Worm (Caenorhabditis elegans): ENCODE data around the gene ZK262.19.
"Not testable (repeated sequence)": the region's sequence is repeated elsewhere in the genome, so short reads cannot be mapped to it uniquely, and the experiment has no call there.

The ZK262.19 gene

DNA sequence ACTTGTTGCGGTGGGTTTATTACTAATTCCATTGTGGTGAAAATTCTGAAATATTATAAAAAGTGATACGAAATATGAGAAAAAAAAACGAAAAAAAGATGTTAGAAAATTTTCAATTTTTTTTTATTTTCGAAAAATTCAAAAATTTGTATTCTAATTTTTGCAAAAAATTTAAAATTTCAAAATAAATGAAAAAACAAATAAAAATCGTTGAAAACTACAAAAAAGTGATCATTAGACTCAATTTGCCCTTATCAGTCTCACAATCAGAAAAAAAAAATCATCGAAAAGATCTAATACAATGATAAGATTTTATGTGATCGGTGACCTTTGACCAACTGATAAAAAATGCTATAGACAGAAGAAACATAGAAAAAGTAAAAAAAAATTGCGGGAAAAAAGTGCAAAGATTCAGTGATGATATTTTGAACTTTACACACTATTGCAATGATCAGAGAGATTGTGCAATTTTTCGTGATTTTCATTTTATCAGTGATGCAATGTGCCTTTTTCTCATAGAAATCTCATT lies 35.8 kb upstream of the ZK262.19 start, which contains the start of gene ZK228.3:
Gene ZK228.3 (minus strand): TSS at position 51 of the 529 bp plus-strand sequence.
- TF ChIP-seq blmp-1 (tag; optimal IDR thresholded peaks at IDR 0.05; ENCODE audit: insufficient read depth) (peak; percentile 8), peb-1 (tag; optimal IDR thresholded peaks at IDR 0.05) (no peak), fos-1 (tag; optimal IDR thresholded peaks at IDR 0.05) (peak; percentile 86), nhr-21 (tag; optimal IDR thresholded peaks at IDR 0.05) (no peak), sma-9 (GFP tag; optimal IDR thresholded peaks at IDR 0.05) (peak; percentile 53), sma-9 (tag; optimal IDR thresholded peaks at IDR 0.05) (no peak), gmeb-1 (tag; optimal IDR thresholded peaks at IDR 0.05) (peak; percentile 13)

DNA sequence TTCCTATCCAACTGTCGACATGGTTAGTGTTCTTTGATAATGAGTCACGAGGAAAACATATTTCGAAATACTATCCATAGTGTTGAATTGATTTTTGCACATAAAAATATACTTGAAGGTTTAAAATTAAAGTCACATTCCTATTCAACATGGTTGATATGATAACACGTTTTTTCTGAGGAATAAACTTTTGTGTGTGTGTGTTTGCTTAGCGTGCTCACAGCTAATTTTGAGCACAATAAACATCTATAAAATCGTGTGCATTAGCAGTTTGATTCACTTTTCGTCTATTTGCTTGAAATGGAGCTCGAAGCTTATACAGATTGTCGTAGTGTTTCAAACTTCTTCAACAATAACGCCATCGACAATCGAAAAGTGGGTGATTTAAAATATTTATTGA lies 31.1 kb upstream of the ZK262.19 start, which contains the start of gene ZK228.10:
Gene ZK228.10 (plus strand): TSS at position 301 of the 400 bp plus-strand sequence.
- no peak for TF ChIP-seq ztf-4 (tag; optimal IDR thresholded peaks at IDR 0.05)
- TF ChIP-seq elt-1 (tag; optimal IDR thresholded peaks at IDR 0.05), result no peak

DNA sequence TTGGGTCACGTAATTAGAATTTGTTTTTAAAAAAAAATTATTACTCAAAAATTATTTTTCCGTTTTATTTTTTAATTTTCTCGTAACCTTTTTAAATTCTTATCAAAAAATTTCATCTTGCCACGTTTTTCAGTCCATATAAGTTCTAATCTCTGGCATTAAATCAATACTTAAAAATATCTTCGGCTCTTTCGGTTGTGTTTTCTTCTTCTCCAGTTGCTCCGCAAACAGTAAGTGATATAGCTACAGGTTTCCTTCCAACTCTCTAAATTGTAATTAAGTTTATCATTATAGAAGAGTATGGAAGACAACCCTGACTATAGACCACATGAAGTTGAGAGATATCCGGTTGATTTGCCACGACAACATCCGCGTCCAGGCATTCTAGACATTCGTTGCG lies 18.7 kb upstream of the ZK262.19 start, which contains the start of gene ZK228.1:
Gene ZK228.1 (plus strand): TSS at position 301 of the 400 bp plus-strand sequence.
- TF ChIP-seq mdl-1 (tag; optimal IDR thresholded peaks at IDR 0.05) (no peak), C34F6.9 (tag; optimal IDR thresholded peaks at IDR 0.05) (no peak), unc-55 (GFP tag; optimal IDR thresholded peaks at IDR 0.05) (no peak), ceh-16 (tag; optimal IDR thresholded peaks at IDR 0.05) (no peak), nhr-11 (tag; optimal IDR thresholded peaks at IDR 0.05) (no peak), alr-1 (tag; optimal IDR thresholded peaks at IDR 0.05) (no peak), snpc-4 (tag; optimal IDR thresholded peaks at IDR 0.05) (no peak)

DNA sequence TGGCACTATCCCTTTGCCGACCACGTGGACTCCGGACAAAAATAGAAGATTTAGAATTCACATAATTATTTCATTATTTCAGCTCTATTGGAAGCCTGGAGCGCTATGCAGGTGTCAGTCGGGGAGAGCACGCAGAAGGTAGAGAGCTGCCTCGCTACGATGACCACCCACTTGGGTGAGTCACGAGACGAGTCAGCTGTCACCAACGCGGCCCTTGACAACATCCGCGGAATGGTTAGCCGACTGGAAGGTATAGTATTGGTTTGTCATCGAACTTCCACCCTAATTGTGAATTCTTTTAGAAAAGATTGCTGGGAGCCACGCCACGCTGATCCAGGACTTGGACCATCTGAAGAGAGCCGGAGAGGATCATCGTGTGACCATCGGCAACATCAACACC lies 14.0 kb upstream of the ZK262.19 start, which contains the start of gene ZK262.9:
Gene ZK262.9 (plus strand): TSS at position 301 of the 400 bp plus-strand sequence.
- TF ChIP-seq snpc-4, ceh-16, crh-2 (tag; optimal IDR thresholded peaks at IDR 0.05): not testable (repeated sequence)

DNA sequence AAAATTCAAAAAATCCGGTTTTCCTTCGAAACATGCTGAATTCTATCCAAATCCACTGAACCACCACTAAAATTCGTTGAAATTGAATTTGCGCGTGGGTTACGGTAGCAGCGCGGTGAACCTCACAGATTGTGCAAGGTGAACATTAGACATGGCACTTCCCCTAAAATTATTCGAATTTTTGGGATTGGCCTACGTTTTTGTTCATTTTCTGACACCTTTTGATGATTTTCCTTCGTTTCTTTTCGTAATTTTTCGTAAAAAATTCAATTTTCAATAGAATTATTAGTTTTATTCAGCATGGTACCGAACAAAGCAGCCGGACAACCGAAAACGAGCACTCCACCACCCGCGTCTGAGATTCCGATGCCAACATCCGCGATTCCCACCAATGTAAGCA lies 12.6 kb upstream of the ZK262.19 start, which contains the start of gene ZK262.8:
Gene ZK262.8 (plus strand): TSS at position 301 of the 400 bp plus-strand sequence.
- TF ChIP-seq blmp-1 (tag; optimal IDR thresholded peaks at IDR 0.05; ENCODE audit: insufficient read depth) (no peak), sem-4 (tag; optimal IDR thresholded peaks at IDR 0.05) (no peak), nhr-11 (tag; optimal IDR thresholded peaks at IDR 0.05) (no peak)

DNA sequence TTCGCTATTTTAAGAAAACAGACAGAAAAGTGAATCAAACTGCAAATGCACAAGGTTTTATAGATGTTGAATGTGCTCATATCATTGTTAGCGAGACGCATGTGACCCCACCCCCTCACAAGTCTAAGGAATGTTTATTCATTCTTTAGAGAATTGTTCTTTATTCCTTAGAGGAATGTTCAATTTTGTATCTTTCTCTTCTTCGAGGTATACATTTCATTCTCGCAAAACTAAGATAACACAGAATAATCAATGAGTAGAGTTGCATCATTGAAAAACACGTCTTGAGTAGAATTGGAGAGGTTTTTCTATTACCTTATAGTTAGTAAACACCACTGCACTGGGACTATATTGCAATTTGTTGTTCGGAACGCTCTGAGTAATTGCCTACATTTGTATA lies 9.5 kb upstream of the ZK262.19 start, which contains the start of gene ZK262.20:
Gene ZK262.20 (minus strand): TSS at position 101 of the 400 bp plus-strand sequence.
- TF ChIP-seq nhr-25 (tag; optimal IDR thresholded peaks at IDR 0.05) (no peak), elt-3 (tag; optimal IDR thresholded peaks at IDR 0.05) (no peak)

DNA sequence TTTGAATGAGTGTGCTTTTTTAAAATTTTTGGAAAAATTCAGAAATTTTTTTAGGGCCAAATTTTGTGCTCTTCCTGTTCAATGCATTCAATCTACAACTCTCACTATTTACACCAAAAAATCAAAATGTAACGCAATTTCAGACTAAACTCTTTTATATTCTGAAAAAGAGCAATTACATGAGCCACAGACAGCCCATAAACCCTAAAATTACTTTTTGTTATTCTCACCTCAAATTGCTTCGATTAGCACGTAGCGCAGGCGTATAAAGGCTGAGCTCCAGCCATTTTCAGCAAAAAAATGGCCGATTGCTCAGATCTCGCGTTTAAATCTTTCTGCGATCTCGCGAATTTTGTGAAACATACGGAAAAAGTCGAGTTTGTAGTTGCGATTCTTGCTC lies 6.0 kb upstream of the ZK262.19 start, which contains the start of gene srw-82:
Gene srw-82 (plus strand): TSS at position 301 of the 400 bp plus-strand sequence.
- TF ChIP-seq lin-13 (GFP tag; optimal IDR thresholded peaks at IDR 0.05), result no peak
- TF ChIP-seq lsy-2 (tag; optimal IDR thresholded peaks at IDR 0.05), result no peak
- TF ChIP-seq blmp-1 (tag; optimal IDR thresholded peaks at IDR 0.05; ENCODE audit: insufficient read depth), result no peak
- no peak for TF ChIP-seq Y55F3AM.14 (GFP tag; optimal IDR thresholded peaks at IDR 0.05)
- no peak for TF ChIP-seq nhr-25 (tag; optimal IDR thresholded peaks at IDR 0.05)
- no peak for TF ChIP-seq nhr-237 (tag; optimal IDR thresholded peaks at IDR 0.05)
- TF ChIP-seq snpc-4 (tag; optimal IDR thresholded peaks at IDR 0.05), result no peak
- no peak for TF ChIP-seq ceh-82 (tag; optimal IDR thresholded peaks at IDR 0.05)
- TF ChIP-seq lin-39 (tag; optimal IDR thresholded peaks at IDR 0.05), result no peak
- no peak for TF ChIP-seq skn-1 (tag; optimal IDR thresholded peaks at IDR 0.05)
- no peak for TF ChIP-seq sem-4 (tag; optimal IDR thresholded peaks at IDR 0.05)
- TF ChIP-seq nhr-23 (tag; optimal IDR thresholded peaks at IDR 0.05), result no peak
- no peak for TF ChIP-seq mab-5 (tag; optimal IDR thresholded peaks at IDR 0.05)
- TF ChIP-seq R02D3.7 (tag; optimal IDR thresholded peaks at IDR 0.05), result no peak
- no peak for TF ChIP-seq mdl-1 (tag; optimal IDR thresholded peaks at IDR 0.05)
- no peak for TF ChIP-seq egl-27 (tag; optimal IDR thresholded peaks at IDR 0.05)
